Worm (Caenorhabditis elegans) whole organism, young adult: ENCODE data around the gene F32G8.2.

Source experiments
- Y53G8AR.9 ChIP-seq: fragments of 200-800 bp; sonication (Bioruptor generic); conservative IDR thresholded peaks from 2 replicates; pipeline ENCODE4 v1.3.6; 2022; ENCODE audit warnings: missing genetic modification reagents, missing genetic modification characterization, missing compliant biosample characterization
- akir-1 ChIP-seq: fragments of 200-800 bp; sonication (Bioruptor generic); optimal IDR thresholded peaks from 2 replicates; lab custom pipeline; 2018; ENCODE audit warnings: mild to moderate bottlenecking, missing genetic modification characterization, moderate library complexity, missing compliant biosample characterization
- ama-1 ChIP-seq, 3 experiments: fragments of 150-350 bp in 1 of 3; sonication (generic microtip) in 2 of 3; optimal IDR thresholded peaks; 2 replicates each; lab custom pipeline; 2014 to 2018; ENCODE audit warnings: missing biosample characterization in 2 of 3, missing genetic modification characterization in 2 of 3, missing genetic modification reagents in 2 of 3
- dox-1 ChIP-seq: fragments of 200-800 bp; sonication (Bioruptor generic); IDR thresholded peaks from 2 replicates; pipeline ENCODE4 v1.3.6; 2022; ENCODE audit warnings: missing genetic modification reagents, missing genetic modification characterization, missing compliant biosample characterization
- gei-17 ChIP-seq: fragments of 200-800 bp; sonication (Bioruptor generic); optimal IDR thresholded peaks from 2 replicates; lab custom pipeline; 2018; ENCODE audit warnings: mild to moderate bottlenecking, missing genetic modification characterization, missing compliant biosample characterization
- hmg-20 ChIP-seq: fragments of 200-800 bp; sonication (Bioruptor generic); IDR thresholded peaks from 2 replicates; pipeline ENCODE4 v1.3.6; 2022; ENCODE audit warnings: missing genetic modification reagents, missing genetic modification characterization, missing compliant biosample characterization
- hsf-1 ChIP-seq: fragments of 200-800 bp; sonication (Bioruptor generic); IDR thresholded peaks from 2 replicates; pipeline ENCODE4 v1.3.6; 2022; ENCODE audit warnings: missing genetic modification reagents, missing genetic modification characterization, missing compliant biosample characterization
- nfya-1 ChIP-seq: sonication (generic microtip); optimal IDR thresholded peaks from 2 replicates; lab custom pipeline; 2017; ENCODE audit warnings: antibody characterized with exemption, missing compliant biosample characterization, missing genetic modification characterization, borderline replicate concordance; ENCODE audit not compliant: insufficient read depth
- ztf-18 ChIP-seq: sonication (generic microtip); optimal IDR thresholded peaks from 2 replicates; lab custom pipeline; 2016; ENCODE audit warnings: missing genotype, mild to moderate bottlenecking, missing genetic modification characterization, missing compliant biosample characterization
- ztf-3 ChIP-seq: fragments of 200-800 bp; sonication (Bioruptor generic); optimal IDR thresholded peaks from 2 replicates; lab custom pipeline; 2018; ENCODE audit warnings: mild to moderate bottlenecking, missing genetic modification characterization, missing compliant biosample characterization

DNA sequence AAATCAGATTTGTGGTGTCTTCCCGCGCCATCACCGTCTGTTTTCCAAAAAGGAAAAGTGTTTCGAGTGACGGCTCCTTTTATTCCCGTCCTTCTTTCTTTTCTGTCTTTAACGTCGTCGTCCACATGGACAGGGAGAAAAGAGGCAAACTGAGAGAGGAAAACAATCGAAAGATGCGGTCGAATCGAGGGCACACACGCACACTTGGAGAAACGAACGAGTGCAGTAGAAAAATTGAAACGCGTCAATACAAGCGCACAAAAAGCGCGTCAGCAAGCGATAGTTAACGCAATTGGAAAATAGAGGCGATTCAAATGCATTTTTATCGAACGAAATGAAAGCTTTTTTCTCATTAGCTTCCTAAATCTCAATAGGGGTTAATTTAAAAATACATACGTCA, 13.0 kb upstream of the F32G8.2 start:
- no peak for TF ChIP-seq ama-1 (optimal IDR thresholded peaks at IDR 0.05; lab: Kevin White, UChicago)
- no peak for TF ChIP-seq ama-1 (GFP tag; optimal IDR thresholded peaks at IDR 0.05; lab: Kevin White, UChicago)
- no peak for TF ChIP-seq gei-17 (GFP tag; lab: Kevin White, UChicago)
- TF ChIP-seq hsf-1 (GFP tag; lab: Robert Waterston, UW): peak; percentile 56; the same call in 1 of the 2 replicates
- TF ChIP-seq akir-1 (GFP tag; lab: Kevin White, UChicago): no peak
- TF ChIP-seq ztf-18: peak; percentile 97
- TF ChIP-seq dox-1 (GFP tag; lab: Robert Waterston, UW): peak; percentile 86
- no peak for TF ChIP-seq nfya-1 (tag; lab: Kevin White, UChicago)
- TF ChIP-seq Y53G8AR.9: peak; percentile 81
- TF ChIP-seq ztf-3 (GFP tag; lab: Kevin White, UChicago): no peak
- TF ChIP-seq hmg-20 (GFP tag; lab: Robert Waterston, UW): peak; percentile 86; the same call in 1 of the 2 replicates
